Fruit fly (Drosophila melanogaster): ENCODE data around the gene fray.

fray gene

dm6 chr3R:18628311-18628811 is 55.5 kb downstream of the fray start (continued):
- TF ChIP-seq Dek (tag; optimal IDR thresholded peaks at IDR 0.05) (no peak), D19A (tag; optimal IDR thresholded peaks at IDR 0.05) (no peak), cad (GFP tag; optimal IDR thresholded peaks at IDR 0.05) (no peak), pzg (GFP tag; optimal IDR thresholded peaks at IDR 0.05) (no peak), Side (GFP tag; optimal IDR thresholded peaks at IDR 0.05) (no peak), CG12236 (GFP tag; optimal IDR thresholded peaks at IDR 0.05) (no peak), corto (GFP tag; optimal IDR thresholded peaks at IDR 0.05) (no peak), CG4360 (GFP tag; IDR thresholded peaks at IDR 0.05) (no peak), CG2678 (tag; optimal IDR thresholded peaks at IDR 0.05) (no peak), CG14014 (GFP tag; IDR thresholded peaks at IDR 0.05) (0 out of 2 replicates have a peak, but pooled peaks have one; percentile 8), hth (optimal IDR thresholded peaks at IDR 0.05) (no peak), CG14860 (GFP tag; IDR thresholded peaks at IDR 0.05; ENCODE audit: partially characterized antibody) (peak; percentile 70), sr (GFP tag; IDR thresholded peaks at IDR 0.05) (no peak), sens (GFP tag) (peak; percentile 89), CG9932 (GFP tag; IDR thresholded peaks at IDR 0.05) (no peak), wor (GFP tag; IDR thresholded peaks at IDR 0.05) (no peak), CG6175 (GFP tag; IDR thresholded peaks at IDR 0.05) (peak; percentile 43; the same call in 1 of the 3 replicates), CG42726 (GFP tag; IDR thresholded peaks at IDR 0.05; ENCODE audit: partially characterized antibody) (0 out of 2 replicates have a peak, but pooled peaks have one; percentile 21), CG16813 (GFP tag; IDR thresholded peaks at IDR 0.05; ENCODE audit: partially characterized antibody) (peak; percentile 40; the same call in 2 of the 3 replicates), CG17829 (tag; optimal IDR thresholded peaks at IDR 0.05) (no peak), CTCF (GFP tag; optimal IDR thresholded peaks at IDR 0.05) (peak; percentile 66), CG6791 (GFP tag; IDR thresholded peaks at IDR 0.05; ENCODE audit: partially characterized antibody) (peak; percentile 81), sna (GFP tag; IDR thresholded peaks at IDR 0.05; ENCODE audit: partially characterized antibody) (peak; percentile 60; the same call in 1 of the 2 replicates), amos (GFP tag; IDR thresholded peaks at IDR 0.05; ENCODE audit: partially characterized antibody) (peak; percentile 55; the same call in 1 of the 2 replicates), danr (GFP tag; IDR thresholded peaks at IDR 0.05) (no peak), cato (GFP tag; optimal IDR thresholded peaks at IDR 0.05; ENCODE audit: borderline replicate concordance) (no peak), zen2 (GFP tag; IDR thresholded peaks at IDR 0.05; ENCODE audit: partially characterized antibody) (0 out of 3 replicates have a peak, but pooled peaks have one; percentile 14), hb (GFP tag; IDR thresholded peaks at IDR 0.05; ENCODE audit: partially characterized antibody) (peak; percentile 54; the same call in 2 of the 3 replicates), tx (GFP tag; optimal IDR thresholded peaks at IDR 0.05) (no peak), exex (tag; optimal IDR thresholded peaks at IDR 0.05) (no peak), stc (GFP tag; IDR thresholded peaks at IDR 0.05) (no peak), Pdp1 (GFP tag; optimal IDR thresholded peaks at IDR 0.05) (peak in 1 of 2 experiments; percentile 47), crol (GFP tag; IDR thresholded peaks at IDR 0.05) (no peak), CG11560 (tag; IDR thresholded peaks at IDR 0.05) (no peak), E2f2 (GFP tag; IDR thresholded peaks at IDR 0.05) (no peak), Bgb (GFP tag; IDR thresholded peaks at IDR 0.05; ENCODE audit: partially characterized antibody) (peak; percentile 61), CG31388 (GFP tag; optimal IDR thresholded peaks at IDR 0.05) (no peak), pros (GFP tag; optimal IDR thresholded peaks at IDR 0.05) (no peak), wdn (GFP tag; IDR thresholded peaks at IDR 0.05) (no peak), CG6689 (GFP tag; IDR thresholded peaks at IDR 0.05) (no peak), Bdp1 (GFP tag; optimal IDR thresholded peaks at IDR 0.05) (peak; percentile 98), vvl (GFP tag; IDR thresholded peaks at IDR 0.05) (no peak), mld (GFP tag; IDR thresholded peaks at IDR 0.05; ENCODE audit: partially characterized antibody) (peak; percentile 60; the same call in 1 of the 3 replicates), nom (GFP tag; optimal IDR thresholded peaks at IDR 0.05) (peak; percentile 12), CG1832 (GFP tag; optimal IDR thresholded peaks at IDR 0.05) (no peak), HLH4C (GFP tag; IDR thresholded peaks at IDR 0.05; ENCODE audit: partially characterized antibody) (peak; percentile 78), Dll (GFP tag; IDR thresholded peaks at IDR 0.05; ENCODE audit: partially characterized antibody) (peak; percentile 60; the same call in 3 of the 4 replicates), Ssrp (tag; optimal IDR thresholded peaks at IDR 0.05) (no peak), bbx (GFP tag; IDR thresholded peaks at IDR 0.05; ENCODE audit: partially characterized antibody) (peak; percentile 64), CG12769 (tag; optimal IDR thresholded peaks at IDR 0.05) (peak; percentile 59)
